Worm (Caenorhabditis elegans) whole organism, L3 larva: ENCODE measurements around the gene rpl-37.

Experiments used
- ama-1 ChIP-seq: fragments of 150-350 bp; optimal IDR thresholded peaks from 2 replicates; lab custom pipeline; 2018
- ceh-16 ChIP-seq: sonication (generic microtip); optimal IDR thresholded peaks from 2 replicates; lab custom pipeline; 2017; ENCODE audit warnings: missing biosample characterization, missing genetic modification characterization
- ceh-28 ChIP-seq: fragments of 150-350 bp; optimal IDR thresholded peaks from 2 replicates; lab custom pipeline; 2014; ENCODE audit warnings: missing biosample characterization, missing genetic modification reagents, missing genetic modification characterization
- ceh-82 ChIP-seq: fragments of 150-350 bp; optimal IDR thresholded peaks from 2 replicates; lab custom pipeline; 2014; ENCODE audit warnings: missing biosample characterization, missing genetic modification characterization
- daf-12 ChIP-seq: fragments of 150-350 bp; optimal IDR thresholded peaks from 2 replicates; lab custom pipeline; 2014; ENCODE audit warnings: missing biosample characterization, missing genetic modification reagents, missing genetic modification characterization
- egl-27 ChIP-seq: sonication (generic microtip); optimal IDR thresholded peaks from 4 replicates; lab custom pipeline; 2017; ENCODE audit warnings: missing biosample characterization, missing genetic modification reagents, missing genetic modification characterization
- elt-1 ChIP-seq: fragments of 150-350 bp; optimal IDR thresholded peaks from 2 replicates; lab custom pipeline; 2014; ENCODE audit warnings: missing biosample characterization, missing genetic modification characterization
- elt-2 ChIP-seq: sonication (generic microtip); optimal IDR thresholded peaks from 2 replicates; lab custom pipeline; 2016; ENCODE audit warnings: missing genetic modification reagents, mild to moderate bottlenecking, missing genetic modification characterization, missing compliant biosample characterization
- elt-3 ChIP-seq, 3 experiments: fragments of 150-350 bp in 1 of 3; sonication (generic microtip) in 2 of 3; optimal IDR thresholded peaks; 2 replicates in 2 of 3; 4 replicates in 1 of 3; lab custom pipeline; 2014 to 2017; ENCODE audit warnings: missing biosample characterization in 3 of 3, missing genetic modification characterization in 3 of 3
- fkh-10 ChIP-seq: sonication (generic microtip); optimal IDR thresholded peaks from 2 replicates; lab custom pipeline; 2017; ENCODE audit warnings: missing biosample characterization, missing genetic modification reagents, missing genetic modification characterization
- fkh-2 ChIP-seq: fragments of 150-350 bp; optimal IDR thresholded peaks from 2 replicates; lab custom pipeline; 2014; ENCODE audit warnings: missing biosample characterization, missing genetic modification reagents, missing genetic modification characterization
- fos-1 ChIP-seq: fragments of 150-350 bp; optimal IDR thresholded peaks from 2 replicates; lab custom pipeline; 2014; ENCODE audit warnings: missing biosample characterization, missing genetic modification characterization
- hmg-11 ChIP-seq: sonication (generic microtip); optimal IDR thresholded peaks from 2 replicates; lab custom pipeline; 2016; ENCODE audit warnings: missing genetic modification characterization, missing compliant biosample characterization
- jun-1 ChIP-seq: fragments of 150-350 bp; optimal IDR thresholded peaks from 2 replicates; lab custom pipeline; 2014; ENCODE audit warnings: missing biosample characterization, missing genetic modification reagents, missing genetic modification characterization
- lsy-12 ChIP-seq: sonication (generic microtip); optimal IDR thresholded peaks from 2 replicates; lab custom pipeline; 2016; ENCODE audit warnings: mild to moderate bottlenecking, missing genetic modification characterization, missing compliant biosample characterization
- mdl-1 ChIP-seq: fragments of 150-350 bp; optimal IDR thresholded peaks from 2 replicates; lab custom pipeline; 2014; ENCODE audit warnings: missing biosample characterization, missing genetic modification characterization
- mml-1 ChIP-seq: fragments of 150-350 bp; sonication (generic microtip); optimal IDR thresholded peaks from 3 replicates; lab custom pipeline; 2014; ENCODE audit warnings: missing biosample characterization, missing genetic modification characterization
- nhr-11 ChIP-seq: fragments of 150-350 bp; optimal IDR thresholded peaks from 2 replicates; lab custom pipeline; 2014; ENCODE audit warnings: missing biosample characterization, missing genetic modification characterization
- nhr-23 ChIP-seq: fragments of 150-350 bp; optimal IDR thresholded peaks from 2 replicates; lab custom pipeline; 2014; ENCODE audit warnings: missing biosample characterization, missing genetic modification reagents, missing genetic modification characterization
- nhr-28 ChIP-seq: fragments of 150-350 bp; optimal IDR thresholded peaks from 2 replicates; lab custom pipeline; 2014; ENCODE audit warnings: missing biosample characterization, missing genetic modification characterization
- nhr-43 ChIP-seq: sonication (generic microtip); optimal IDR thresholded peaks from 2 replicates; lab custom pipeline; 2016; ENCODE audit warnings: mild to moderate bottlenecking, missing genetic modification characterization, missing compliant biosample characterization; ENCODE audit not compliant: poor library complexity, severe bottlenecking
- nhr-76 ChIP-seq: fragments of 150-350 bp; sonication (generic microtip); optimal IDR thresholded peaks from 5 replicates; lab custom pipeline; 2014; ENCODE audit warnings: missing biosample characterization, missing genetic modification characterization
- pha-4 ChIP-seq: fragments of 150-350 bp; optimal IDR thresholded peaks from 2 replicates; lab custom pipeline; 2014; ENCODE audit warnings: missing biosample characterization, missing genetic modification reagents, missing genetic modification characterization
- pqm-1 ChIP-seq: fragments of 150-350 bp; optimal IDR thresholded peaks from 2 replicates; lab custom pipeline; 2017; ENCODE audit warnings: missing biosample characterization, missing genetic modification characterization, inconsistent platforms
- sea-2 ChIP-seq: fragments of 150-350 bp; sonication (generic microtip); optimal IDR thresholded peaks from 4 replicates; lab custom pipeline; 2014; ENCODE audit warnings: missing biosample characterization, missing genetic modification reagents, missing genetic modification characterization
- skn-1 ChIP-seq: fragments of 150-350 bp; optimal IDR thresholded peaks from 2 replicates; lab custom pipeline; 2014; ENCODE audit warnings: missing biosample characterization, missing genetic modification characterization
- snpc-4 ChIP-seq: fragments of 150-350 bp; optimal IDR thresholded peaks from 2 replicates; lab custom pipeline; 2014; ENCODE audit warnings: missing biosample characterization, missing genetic modification characterization
- tbx-2 ChIP-seq: sonication (generic microtip); optimal IDR thresholded peaks from 2 replicates; lab custom pipeline; 2016; ENCODE audit warnings: mild to moderate bottlenecking, missing genetic modification characterization, missing compliant biosample characterization
- unc-62 ChIP-seq: fragments of 150-350 bp; sonication (generic microtip); optimal IDR thresholded peaks from 4 replicates; lab custom pipeline; 2014; ENCODE audit warnings: missing biosample characterization, missing genetic modification reagents, missing genetic modification characterization

rpl-37 gene

DNA sequence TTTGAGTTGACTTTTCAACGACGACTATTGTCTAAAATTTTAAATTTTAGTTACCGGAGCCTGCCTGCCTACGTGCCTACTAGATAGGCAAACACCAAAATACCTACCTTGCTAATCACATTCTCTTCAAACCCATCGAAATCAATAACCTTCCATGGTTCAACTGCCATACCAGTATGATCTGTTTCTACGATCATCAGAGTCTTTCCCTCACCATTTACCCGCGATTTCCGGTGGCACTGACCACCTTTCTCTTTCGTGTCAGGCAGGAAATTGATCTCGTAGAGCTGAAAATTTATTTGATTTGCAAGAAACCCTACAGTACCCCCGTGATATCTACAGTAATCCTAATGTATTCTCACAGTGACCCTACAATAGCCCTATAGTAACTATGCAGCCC, 43.4 kb upstream of the rpl-37 start:
- TF ChIP-seq nhr-28 (tag; lab: Kevin White, UChicago) (no peak), ceh-82 (no peak), daf-12 (tag; lab: Kevin White, UChicago) (no peak), elt-3 (tag; optimal IDR thresholded peaks at IDR 0.05; lab: Kevin White, UChicago) (no peak), ceh-28 (tag; lab: Kevin White, UChicago) (no peak), elt-2 (tag; lab: Kevin White, UChicago) (no peak), skn-1 (tag; lab: Kevin White, UChicago) (no peak), fkh-10 (no peak), unc-62 (GFP tag; lab: Kevin White, UChicago) (no peak), nhr-11 (tag; lab: Kevin White, UChicago) (no peak), ceh-16 (tag; lab: Kevin White, UChicago) (no peak)

DNA sequence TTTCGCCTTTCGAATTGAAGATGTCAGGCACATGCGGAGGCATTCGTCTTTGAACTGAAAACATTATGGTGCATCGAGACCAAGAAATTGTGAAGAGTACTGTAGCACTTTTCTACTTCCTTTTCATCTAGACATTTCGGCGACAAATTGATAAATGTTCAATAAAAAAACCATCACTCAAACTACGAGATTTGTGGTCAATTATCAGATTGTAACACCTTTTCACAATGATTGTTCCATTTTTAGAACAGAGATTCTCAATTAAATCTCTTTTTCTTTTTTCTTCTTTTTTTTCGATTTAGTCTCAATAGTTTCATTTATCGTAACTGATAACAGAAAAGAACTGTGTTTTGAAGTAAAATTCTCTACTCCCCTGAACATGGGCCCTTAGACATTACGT, 42.4 kb upstream of the rpl-37 start:
- TF ChIP-seq nhr-23 (tag; lab: Kevin White, UChicago) (peak; percentile 6), nhr-43 (tag; lab: Kevin White, UChicago) (peak; percentile 3), mdl-1 (tag; lab: Kevin White, UChicago) (no peak), ama-1 (lab: Kevin White, UChicago) (no peak)
- TF ChIP-seq, all 47 proteins: peak for 2

DNA sequence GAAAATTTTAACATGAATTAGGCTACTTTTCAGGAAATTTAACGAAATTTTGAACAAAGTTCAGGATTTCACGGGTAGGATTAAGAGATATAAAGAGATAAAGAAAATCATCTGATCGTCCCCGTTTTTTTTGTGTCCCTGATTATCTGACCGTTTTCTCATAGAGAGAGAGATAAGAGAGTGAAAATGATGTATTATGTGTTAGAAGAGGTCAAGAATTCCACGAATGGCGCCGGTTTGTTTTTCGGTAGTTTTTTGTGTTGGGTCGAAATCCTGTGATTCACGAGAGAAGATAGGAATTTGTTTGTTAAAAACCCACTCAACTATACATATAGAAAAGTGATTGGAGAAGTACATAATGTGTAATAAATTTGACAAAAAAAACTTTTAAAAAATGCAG, 41.3 kb upstream of the rpl-37 start:
- TF ChIP-seq nhr-76: no peak
- peak; percentile 51 for TF ChIP-seq nhr-23 (tag; lab: Kevin White, UChicago)

DNA sequence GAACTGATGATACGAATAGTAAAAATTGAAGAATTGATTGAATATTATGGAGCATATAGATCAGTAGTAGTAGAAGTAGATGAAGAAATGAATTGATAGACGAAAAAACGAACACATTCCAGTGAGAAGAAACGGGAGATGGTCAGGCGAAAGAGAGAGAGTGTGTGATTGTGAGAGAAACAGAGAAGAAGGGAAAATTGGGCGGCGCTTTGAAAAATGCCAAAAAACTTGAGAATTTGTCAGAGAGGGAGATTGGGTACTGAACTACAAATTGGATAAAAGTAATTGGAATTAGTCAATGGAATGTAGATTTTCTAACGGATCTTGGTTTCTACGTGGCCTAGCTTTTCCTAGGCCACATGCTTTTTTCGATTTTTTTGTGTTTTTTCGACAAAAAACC, 40.2 kb upstream of the rpl-37 start, which contains the start of gene C34C12.7:
C34C12.7 (minus strand) TSS at position 118 of the 400 bp plus-strand sequence.
- no peak for TF ChIP-seq tbx-2 (tag; lab: Kevin White, UChicago)

DNA sequence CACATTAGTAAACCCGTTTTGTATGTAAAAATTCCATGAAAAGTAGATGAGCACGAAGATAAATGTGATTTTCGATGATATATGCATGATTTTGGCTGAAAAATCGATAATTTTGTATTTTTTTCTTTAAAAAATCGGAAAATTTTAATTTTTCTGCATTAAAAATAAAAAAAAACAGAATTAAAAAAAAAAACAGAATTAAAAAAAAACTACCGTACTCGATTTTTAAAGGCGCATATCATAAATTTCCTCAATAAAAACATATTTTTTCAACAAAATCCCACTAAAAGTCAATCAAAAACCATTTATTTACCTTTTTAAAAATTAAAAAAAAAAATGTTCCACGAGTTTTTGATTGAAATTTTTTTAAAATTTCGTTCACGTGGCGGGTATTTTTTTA, 35.3 kb upstream of the rpl-37 start, which contains the start of gene gly-14:
gly-14 (minus strand) TSS at position 101 of the 400 bp plus-strand sequence.
- no peak for TF ChIP-seq snpc-4 (tag; lab: Kevin White, UChicago)
- TF ChIP-seq mml-1 (tag; lab: Kevin White, UChicago): no peak
- no peak for TF ChIP-seq ceh-82
- no peak for TF ChIP-seq jun-1 (tag; lab: Kevin White, UChicago)
- TF ChIP-seq, all 47 proteins: peak for 0

DNA sequence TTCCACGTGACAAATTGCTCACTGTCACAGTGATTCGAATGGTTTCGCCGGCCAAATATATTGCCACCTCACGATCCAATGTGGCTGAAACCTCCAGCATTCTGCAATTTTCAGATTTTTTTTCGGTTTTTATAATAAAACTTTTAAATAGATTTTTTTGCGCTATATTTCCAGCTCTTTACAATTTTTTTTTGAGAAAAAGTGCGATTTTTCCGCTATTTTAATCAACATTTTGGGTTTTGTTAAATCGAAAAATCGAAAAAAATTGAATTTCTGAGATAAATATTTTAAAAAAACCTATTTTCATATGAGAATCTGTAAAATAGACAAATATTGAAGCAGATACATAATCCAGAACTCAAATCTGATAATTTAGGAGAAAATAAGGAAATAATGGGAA, 29.5 kb upstream of the rpl-37 start, which contains the start of gene M01F1.9:
M01F1.9 (minus strand) TSS at position 101 of the 400 bp plus-strand sequence.
- no peak for TF ChIP-seq mml-1 (tag; lab: Kevin White, UChicago)
- TF ChIP-seq nhr-43 (tag; lab: Kevin White, UChicago): no peak
- no peak for TF ChIP-seq fos-1
- no peak for TF ChIP-seq elt-1 (tag; lab: Kevin White, UChicago)
- TF ChIP-seq nhr-76: no peak
- TF ChIP-seq snpc-4 (tag; lab: Kevin White, UChicago): no peak
- no peak for TF ChIP-seq tbx-2 (tag; lab: Kevin White, UChicago)
- no peak for TF ChIP-seq daf-12 (tag; lab: Kevin White, UChicago)
- TF ChIP-seq lsy-12: no peak
- TF ChIP-seq pha-4 (tag; lab: Kevin White, UChicago): no peak
- no peak for TF ChIP-seq unc-62 (GFP tag; lab: Kevin White, UChicago)
- no peak for TF ChIP-seq elt-2 (tag; lab: Kevin White, UChicago)
- TF ChIP-seq elt-3 (tag; optimal IDR thresholded peaks at IDR 0.05; lab: Kevin White, UChicago): no peak
- TF ChIP-seq ceh-82: no peak
- no peak for TF ChIP-seq hmg-11
- no peak for TF ChIP-seq sea-2 (GFP tag; lab: Kevin White, UChicago)
- TF ChIP-seq fkh-2: no peak
- no peak for TF ChIP-seq fkh-10
- no peak for TF ChIP-seq pqm-1 (tag; lab: Kevin White, UChicago)

DNA sequence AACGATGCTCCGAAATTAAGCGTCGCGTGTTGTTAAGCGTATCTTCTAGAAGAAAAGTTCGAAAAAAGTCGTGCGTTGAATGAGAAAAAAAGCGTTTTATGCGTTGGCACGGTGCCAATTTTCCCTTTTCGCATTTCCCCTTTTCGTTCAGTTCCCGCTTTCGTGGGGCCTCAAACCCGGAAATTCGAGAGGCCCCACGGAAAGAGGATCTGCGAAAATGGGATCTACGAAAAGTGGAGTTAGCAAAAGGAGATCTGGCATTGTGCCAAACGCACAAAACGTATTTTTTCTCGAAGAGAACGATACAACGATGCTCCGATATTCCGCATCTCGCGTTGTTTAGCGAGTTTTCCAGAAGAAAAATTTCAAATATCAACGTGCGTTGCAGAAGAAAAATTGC, 28.6 kb upstream of the rpl-37 start:
- TF ChIP-seq jun-1 (tag; lab: Kevin White, UChicago): peak; percentile 3
- TF ChIP-seq egl-27 (tag; lab: Kevin White, UChicago): no peak
